Worm (Caenorhabditis elegans): ENCODE results near the gene str-55.

Gene str-55

DNA sequence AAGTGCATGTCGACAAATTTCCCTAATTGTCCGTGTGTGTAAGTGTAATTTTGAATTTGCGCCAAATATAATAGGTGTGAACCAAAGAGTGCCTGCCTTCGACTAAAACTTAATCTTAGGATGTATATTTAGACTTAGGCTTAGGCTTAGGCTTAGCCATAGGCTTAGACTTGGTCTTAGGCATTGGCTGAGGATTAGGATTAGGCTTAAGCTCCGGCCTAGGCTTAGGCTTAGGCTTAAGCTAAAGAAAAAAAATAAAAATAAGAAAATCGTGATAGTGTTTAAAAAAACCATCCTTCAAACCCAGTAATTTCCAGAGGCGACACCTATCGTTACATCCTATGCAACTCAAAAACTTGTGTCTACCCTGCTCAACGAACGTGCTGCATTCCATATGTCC, 29.3 kb upstream of the str-55 start:
- TF ChIP-seq elt-1 (tag; optimal IDR thresholded peaks at IDR 0.05) = no peak
- no peak for TF ChIP-seq nhr-25 (tag; optimal IDR thresholded peaks at IDR 0.05)
- no peak for TF ChIP-seq lin-15B (tag; optimal IDR thresholded peaks at IDR 0.05)
- TF ChIP-seq nhr-43 (tag; optimal IDR thresholded peaks at IDR 0.05; ENCODE audit: poor library complexity, severe bottlenecking) = no peak
- no peak for TF ChIP-seq fkh-2 (tag; optimal IDR thresholded peaks at IDR 0.05)
- no peak for TF ChIP-seq nhr-23 (tag; optimal IDR thresholded peaks at IDR 0.05)
- no peak for TF ChIP-seq egl-5 (tag; optimal IDR thresholded peaks at IDR 0.05)
- no peak for TF ChIP-seq aly-2 (tag; optimal IDR thresholded peaks at IDR 0.05)
- no peak for TF ChIP-seq hmg-11 (tag; optimal IDR thresholded peaks at IDR 0.05)
- no peak for TF ChIP-seq lsy-12 (tag; optimal IDR thresholded peaks at IDR 0.05)
- no peak for TF ChIP-seq tbx-2 (tag; optimal IDR thresholded peaks at IDR 0.05)
- TF ChIP-seq nhr-28 (tag; optimal IDR thresholded peaks at IDR 0.05) = no peak
- no peak for TF ChIP-seq nhr-77 (tag; optimal IDR thresholded peaks at IDR 0.05)
- no peak for TF ChIP-seq ceh-16 (tag; optimal IDR thresholded peaks at IDR 0.05)
- no peak for TF ChIP-seq elt-2 (tag; optimal IDR thresholded peaks at IDR 0.05)
- TF ChIP-seq R02D3.7 (tag; optimal IDR thresholded peaks at IDR 0.05) = no peak
- TF ChIP-seq unc-39 (tag; optimal IDR thresholded peaks at IDR 0.05) = no peak
- no peak for TF ChIP-seq nhr-12 (tag; optimal IDR thresholded peaks at IDR 0.05)
- TF ChIP-seq fkh-10 (GFP tag; optimal IDR thresholded peaks at IDR 0.05) = no peak
- TF ChIP-seq sea-2 (GFP tag; optimal IDR thresholded peaks at IDR 0.05) = no peak

DNA sequence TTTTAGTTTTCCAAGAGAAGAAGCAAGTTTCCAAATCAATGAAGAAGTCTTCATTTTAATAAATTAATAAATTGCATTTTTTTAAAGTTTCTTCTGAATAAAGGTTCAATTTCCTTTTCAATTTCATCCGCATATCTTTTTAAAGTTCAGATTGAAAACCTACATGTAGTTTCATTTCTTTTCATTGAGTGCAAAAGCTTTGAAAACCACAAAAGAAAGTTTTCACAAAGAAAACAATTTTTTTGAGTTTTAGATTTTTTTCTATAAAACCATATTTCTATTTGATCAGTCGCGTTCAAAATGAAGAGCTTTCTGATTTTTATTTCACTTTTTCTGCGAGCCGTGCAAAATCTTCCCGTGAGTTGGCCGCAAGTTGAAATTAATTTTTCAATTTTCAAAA, 28.8 kb upstream of the str-55 start, which contains the start of gene T08G3.6:
Gene T08G3.6, plus strand, starts transcription at position 301 of the 400 bp plus-strand sequence.
- TF ChIP-seq elt-2 (tag; optimal IDR thresholded peaks at IDR 0.05) (no peak), nhr-25 (tag; optimal IDR thresholded peaks at IDR 0.05) (no peak), ama-1 (optimal IDR thresholded peaks at IDR 0.05) (no peak), ceh-9 (tag; optimal IDR thresholded peaks at IDR 0.05) (no peak), pha-4 (tag; optimal IDR thresholded peaks at IDR 0.05) (no peak), aly-2 (tag; optimal IDR thresholded peaks at IDR 0.05) (no peak), ZK546.5 (tag; optimal IDR thresholded peaks at IDR 0.05) (no peak), fkh-10 (GFP tag; optimal IDR thresholded peaks at IDR 0.05) (no peak), nhr-237 (tag; optimal IDR thresholded peaks at IDR 0.05) (no peak), daf-12 (tag; optimal IDR thresholded peaks at IDR 0.05) (no peak), mdl-1 (tag; optimal IDR thresholded peaks at IDR 0.05) (no peak), unc-62 (GFP tag; optimal IDR thresholded peaks at IDR 0.05) (no peak), zag-1 (tag; optimal IDR thresholded peaks at IDR 0.05) (no peak), egl-5 (tag; optimal IDR thresholded peaks at IDR 0.05) (no peak), eor-1 (tag; optimal IDR thresholded peaks at IDR 0.05) (no peak)

DNA sequence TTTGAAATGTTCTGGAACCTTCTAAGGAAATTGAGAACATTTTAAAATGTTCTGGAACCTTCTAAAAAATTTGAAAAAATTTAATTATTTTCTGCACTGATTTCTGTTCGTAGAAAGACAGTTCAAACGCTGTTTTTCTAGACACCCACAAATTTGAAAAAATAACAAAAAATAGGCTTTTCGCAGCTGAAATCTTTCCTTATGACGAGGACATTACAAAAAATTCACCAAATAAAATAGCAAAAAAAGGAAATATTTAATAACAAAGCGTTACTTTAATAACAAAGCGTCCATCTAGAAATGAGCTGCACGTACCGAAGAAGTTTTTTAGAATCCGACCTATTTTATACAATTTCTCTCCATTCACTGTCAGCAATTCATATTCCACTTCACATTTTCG, 26.7 kb upstream of the str-55 start, which contains the start of gene srh-141:
Gene srh-141, plus strand, starts transcription at position 301 of the 400 bp plus-strand sequence.
- no peak for TF ChIP-seq mdl-1 (tag; optimal IDR thresholded peaks at IDR 0.05)
- no peak for TF ChIP-seq pha-4 (tag; optimal IDR thresholded peaks at IDR 0.05)
- TF ChIP-seq unc-39 (tag; optimal IDR thresholded peaks at IDR 0.05) = no peak
- no peak for TF ChIP-seq pqm-1 (tag; optimal IDR thresholded peaks at IDR 0.05)
- TF ChIP-seq nfya-1 (tag; optimal IDR thresholded peaks at IDR 0.05; ENCODE audit: insufficient read depth) = no peak
- TF ChIP-seq mml-1 (tag; optimal IDR thresholded peaks at IDR 0.05) = no peak
- no peak for TF ChIP-seq aly-2 (tag; optimal IDR thresholded peaks at IDR 0.05)
- TF ChIP-seq nhr-23 (tag; optimal IDR thresholded peaks at IDR 0.05) = no peak
- no peak for TF ChIP-seq fkh-2 (tag; optimal IDR thresholded peaks at IDR 0.05)
- no peak for TF ChIP-seq sea-2 (GFP tag; optimal IDR thresholded peaks at IDR 0.05)
- no peak for TF ChIP-seq fos-1 (tag; optimal IDR thresholded peaks at IDR 0.05)
- TF ChIP-seq ztf-4 (tag; optimal IDR thresholded peaks at IDR 0.05) = no peak
- no peak for TF ChIP-seq skn-1 (tag; optimal IDR thresholded peaks at IDR 0.05)
- no peak for TF ChIP-seq egl-5 (tag; optimal IDR thresholded peaks at IDR 0.05)
- TF ChIP-seq nhr-237 (tag; optimal IDR thresholded peaks at IDR 0.05) = no peak
- no peak for TF ChIP-seq lin-15B (tag; optimal IDR thresholded peaks at IDR 0.05)
- TF ChIP-seq ama-1 (optimal IDR thresholded peaks at IDR 0.05) = no peak
- no peak for TF ChIP-seq nhr-67 (tag; optimal IDR thresholded peaks at IDR 0.05)
- TF ChIP-seq elt-2 (tag; optimal IDR thresholded peaks at IDR 0.05) = no peak
- TF ChIP-seq R02D3.7 (tag; optimal IDR thresholded peaks at IDR 0.05) = no peak

DNA sequence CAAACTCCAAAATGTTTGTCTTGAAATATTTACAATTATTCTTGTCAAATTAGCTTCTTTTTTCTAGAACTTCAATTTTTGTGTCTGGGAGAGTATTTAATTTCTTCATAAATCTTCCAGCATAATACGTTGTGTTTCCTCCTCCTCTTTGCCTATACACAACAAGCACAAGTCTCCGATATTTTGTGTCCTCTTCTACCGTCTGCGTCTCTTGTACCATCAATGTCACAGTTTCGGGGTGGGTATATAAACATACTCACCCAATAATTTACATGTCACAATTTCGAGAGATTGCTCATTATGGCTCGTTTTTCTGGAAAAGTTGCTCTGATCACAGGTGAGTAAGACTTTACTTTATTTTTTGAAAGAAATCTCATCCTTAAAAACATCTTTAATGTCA, 20.6 kb upstream of the str-55 start, which contains the start of gene F26D2.15:
Gene F26D2.15, plus strand, starts transcription at position 301 of the 400 bp plus-strand sequence.
- no peak for TF ChIP-seq mdl-1 (tag; optimal IDR thresholded peaks at IDR 0.05)
- TF ChIP-seq fkh-2 (tag; optimal IDR thresholded peaks at IDR 0.05) = no peak
- no peak for TF ChIP-seq mml-1 (tag; optimal IDR thresholded peaks at IDR 0.05)
- TF ChIP-seq ceh-82 (tag; optimal IDR thresholded peaks at IDR 0.05) = no peak
- TF ChIP-seq egl-5 (tag; optimal IDR thresholded peaks at IDR 0.05) = no peak
- no peak for TF ChIP-seq nhr-12 (tag; optimal IDR thresholded peaks at IDR 0.05)
- no peak for TF ChIP-seq lsy-12 (tag; optimal IDR thresholded peaks at IDR 0.05)

Measured in whole organism, L3 larva.